Worm (Caenorhabditis elegans) whole organism, late embryonic: Measurements from ENCODE around the gene C18E9.9.

Source experiments
- C08G9.2 ChIP-seq: sonication (generic microtip); optimal IDR thresholded peaks from 2 replicates; lab custom pipeline; 2016; ENCODE audit warnings: mild to moderate bottlenecking, missing genetic modification characterization, moderate library complexity, missing compliant biosample characterization
- C38D4.7 ChIP-seq: fragments of 200-800 bp; sonication (Bioruptor generic); optimal IDR thresholded peaks from 2 replicates; lab custom pipeline; 2018; ENCODE audit warnings: mild to moderate bottlenecking, missing genetic modification characterization, moderate library complexity, missing compliant biosample characterization
- T23F11.4 ChIP-seq: fragments of 200-800 bp; sonication (Bioruptor generic); optimal IDR thresholded peaks from 2 replicates; lab custom pipeline; 2018; ENCODE audit warnings: mild to moderate bottlenecking, missing genetic modification characterization, missing compliant biosample characterization
- ceh-14 ChIP-seq: sonication (generic microtip); optimal IDR thresholded peaks from 2 replicates; lab custom pipeline; 2016; ENCODE audit warnings: missing genotype, missing genetic modification characterization, missing compliant biosample characterization
- ceh-2 ChIP-seq: sonication (generic microtip); optimal IDR thresholded peaks from 2 replicates; lab custom pipeline; 2016; ENCODE audit warnings: missing genotype, missing genetic modification characterization, missing compliant biosample characterization
- ceh-24 ChIP-seq: sonication (generic microtip); optimal IDR thresholded peaks from 2 replicates; lab custom pipeline; 2016; ENCODE audit warnings: mild to moderate bottlenecking, missing genetic modification characterization, missing compliant biosample characterization
- ceh-34 ChIP-seq: sonication (generic microtip); optimal IDR thresholded peaks from 2 replicates; lab custom pipeline; 2016; ENCODE audit warnings: mild to moderate bottlenecking, missing genetic modification characterization, missing compliant biosample characterization
- ceh-45 ChIP-seq: fragments of 200-800 bp; sonication (Bioruptor generic); IDR thresholded peaks from 2 replicates; pipeline ENCODE4 v1.3.6; 2022; ENCODE audit warnings: missing genetic modification reagents, missing genetic modification characterization, missing compliant biosample characterization
- ceh-48 ChIP-seq: sonication (generic microtip); optimal IDR thresholded peaks from 2 replicates; lab custom pipeline; 2016; ENCODE audit warnings: missing genetic modification characterization, inconsistent platforms, missing compliant biosample characterization
- ceh-9 ChIP-seq: sonication (generic microtip); optimal IDR thresholded peaks from 2 replicates; lab custom pipeline; 2016; ENCODE audit warnings: mild to moderate bottlenecking, missing genetic modification characterization, inconsistent platforms, missing compliant biosample characterization
- dmd-4 ChIP-seq: sonication (generic microtip); optimal IDR thresholded peaks from 2 replicates; lab custom pipeline; 2016; ENCODE audit warnings: borderline replicate concordance, missing genetic modification characterization, missing compliant biosample characterization
- dve-1 ChIP-seq: sonication (generic microtip); optimal IDR thresholded peaks from 2 replicates; lab custom pipeline; 2017; ENCODE audit warnings: antibody characterized with exemption, mild to moderate bottlenecking, missing genetic modification characterization, missing compliant biosample characterization
- elt-2 ChIP-seq: sonication (generic microtip); optimal IDR thresholded peaks from 2 replicates; lab custom pipeline; 2016; ENCODE audit warnings: missing genetic modification reagents, missing genetic modification characterization, missing compliant biosample characterization
- ets-4 ChIP-seq: sonication (generic microtip); optimal IDR thresholded peaks from 2 replicates; lab custom pipeline; 2016; ENCODE audit warnings: missing genetic modification characterization, missing compliant biosample characterization
- eyg-1 ChIP-seq: sonication (generic microtip); optimal IDR thresholded peaks from 2 replicates; lab custom pipeline; 2016; ENCODE audit warnings: missing genotype, missing genetic modification characterization, missing compliant biosample characterization
- gmeb-2 ChIP-seq: sonication (generic microtip); optimal IDR thresholded peaks from 2 replicates; lab custom pipeline; 2016; ENCODE audit warnings: missing genetic modification characterization, inconsistent platforms, missing compliant biosample characterization
- hlh-30 ChIP-seq: sonication (generic microtip); optimal IDR thresholded peaks from 2 replicates; lab custom pipeline; 2017; ENCODE audit warnings: antibody characterized with exemption, missing genetic modification characterization, missing compliant biosample characterization; ENCODE audit not compliant: insufficient read depth
- hlh-6 ChIP-seq: sonication (generic microtip); optimal IDR thresholded peaks from 2 replicates; lab custom pipeline; 2016; ENCODE audit warnings: missing genotype, missing genetic modification characterization, missing compliant biosample characterization
- hlh-8 ChIP-seq: sonication (generic microtip); optimal IDR thresholded peaks from 2 replicates; lab custom pipeline; 2016; ENCODE audit warnings: missing genotype, missing genetic modification characterization, missing compliant biosample characterization
- lin-11 ChIP-seq: fragments of 200-800 bp; sonication (Bioruptor generic); optimal IDR thresholded peaks from 2 replicates; lab custom pipeline; 2018; ENCODE audit warnings: mild to moderate bottlenecking, missing genetic modification characterization, missing compliant biosample characterization
- madf-2 ChIP-seq: sonication (generic microtip); optimal IDR thresholded peaks from 2 replicates; lab custom pipeline; 2017; ENCODE audit warnings: missing genetic modification characterization, missing compliant biosample characterization
- nfya-1 ChIP-seq: sonication (generic microtip); optimal IDR thresholded peaks from 2 replicates; lab custom pipeline; 2017; ENCODE audit warnings: missing genetic modification characterization, mild to moderate bottlenecking, missing compliant biosample characterization, antibody characterized with exemption, moderate library complexity
- nhr-11 ChIP-seq: fragments of 150-350 bp; optimal IDR thresholded peaks from 2 replicates; lab custom pipeline; 2014; ENCODE audit warnings: missing biosample characterization, missing genetic modification characterization
- nhr-232 ChIP-seq: sonication (generic microtip); optimal IDR thresholded peaks from 2 replicates; lab custom pipeline; 2016; ENCODE audit warnings: missing genetic modification characterization, missing compliant biosample characterization
- npax-4 ChIP-seq: sonication (generic microtip); optimal IDR thresholded peaks from 2 replicates; lab custom pipeline; 2016; ENCODE audit warnings: missing genetic modification characterization, missing compliant biosample characterization
- odd-2 ChIP-seq: sonication (generic microtip); optimal IDR thresholded peaks from 2 replicates; lab custom pipeline; 2017; ENCODE audit warnings: antibody characterized with exemption, mild to moderate bottlenecking, missing genetic modification characterization, missing compliant biosample characterization
- pag-3 ChIP-seq: sonication (generic microtip); optimal IDR thresholded peaks from 2 replicates; lab custom pipeline; 2016; ENCODE audit warnings: missing compliant biosample characterization, missing genetic modification characterization, borderline replicate concordance
- pat-9 ChIP-seq: fragments of 200-800 bp; sonication (Bioruptor generic); optimal IDR thresholded peaks from 2 replicates; lab custom pipeline; 2018; ENCODE audit warnings: mild to moderate bottlenecking, missing genetic modification characterization, moderate library complexity, missing compliant biosample characterization
- pros-1 ChIP-seq: fragments of 150-350 bp; optimal IDR thresholded peaks from 2 replicates; lab custom pipeline; 2014; ENCODE audit warnings: missing biosample characterization, missing genetic modification reagents, missing genetic modification characterization
- ref-2 ChIP-seq: sonication (generic microtip); optimal IDR thresholded peaks from 2 replicates; lab custom pipeline; 2016; ENCODE audit warnings: missing genetic modification characterization, missing compliant biosample characterization
- rnt-1 ChIP-seq: sonication (generic microtip); optimal IDR thresholded peaks from 2 replicates; lab custom pipeline; 2016; ENCODE audit warnings: missing genetic modification characterization, missing compliant biosample characterization
- sdc-2 ChIP-seq: sonication (generic microtip); optimal IDR thresholded peaks from 2 replicates; lab custom pipeline; 2016; ENCODE audit warnings: missing genotype, missing genetic modification characterization, missing compliant biosample characterization
- sox-2 ChIP-seq: fragments of 200-800 bp; sonication (Bioruptor generic); IDR thresholded peaks from 2 replicates; pipeline ENCODE4 v1.3.6; 2022; ENCODE audit warnings: missing genetic modification reagents, missing genetic modification characterization, missing compliant biosample characterization
- syd-9 ChIP-seq: sonication (generic microtip); optimal IDR thresholded peaks from 2 replicates; lab custom pipeline; 2016; ENCODE audit warnings: mild to moderate bottlenecking, missing genetic modification characterization, moderate library complexity, missing compliant biosample characterization
- tbx-2 ChIP-seq: sonication (generic microtip); optimal IDR thresholded peaks from 2 replicates; lab custom pipeline; 2016; ENCODE audit warnings: missing genetic modification characterization, missing compliant biosample characterization
- ttx-3 ChIP-seq: sonication (generic microtip); optimal IDR thresholded peaks from 2 replicates; lab custom pipeline; 2016; ENCODE audit warnings: missing genetic modification reagents, missing genetic modification characterization, missing compliant biosample characterization
- unc-55 ChIP-seq: sonication (generic microtip); optimal IDR thresholded peaks from 2 replicates; lab custom pipeline; 2017; ENCODE audit warnings: missing biosample characterization, missing genetic modification reagents, missing genetic modification characterization
- ztf-16 ChIP-seq: sonication (generic microtip); optimal IDR thresholded peaks from 2 replicates; lab custom pipeline; 2017; ENCODE audit warnings: missing genetic modification characterization, missing compliant biosample characterization

C18E9.9 gene

ce11 chrII:8989444-8989843 is at the start of gene C18E9.9:
Gene C18E9.9, minus strand, starts transcription at chrII:8989544.
- no peak for TF ChIP-seq hlh-6 (tag; lab: Kevin White, UChicago)
- TF ChIP-seq elt-2 (tag; lab: Kevin White, UChicago), result no peak
- TF ChIP-seq npax-4 (tag; lab: Kevin White, UChicago), result no peak
- TF ChIP-seq syd-9 (tag; lab: Kevin White, UChicago), result no peak
- no peak for TF ChIP-seq lin-11 (tag; lab: Kevin White, UChicago)
- TF ChIP-seq ttx-3 (tag; lab: Kevin White, UChicago), result no peak
- no peak for TF ChIP-seq ceh-45 (GFP tag; lab: Robert Waterston, UW)
- TF ChIP-seq dve-1 (tag; lab: Kevin White, UChicago), result no peak
- TF ChIP-seq hlh-30 (tag; lab: Kevin White, UChicago), result no peak
- TF ChIP-seq rnt-1 (tag; lab: Kevin White, UChicago), result no peak
- no peak for TF ChIP-seq nfya-1
- TF ChIP-seq, all 69 proteins: peak for 0

ce11 chrII:9038736-9039135 is 49.4 kb upstream of the C18E9.9 start:
- no peak for TF ChIP-seq nhr-232
- no peak for TF ChIP-seq tbx-2 (tag; lab: Kevin White, UChicago)
- TF ChIP-seq madf-2 (tag; lab: Kevin White, UChicago), result no peak
- TF ChIP-seq odd-2, result no peak
- no peak for TF ChIP-seq hlh-6 (tag; lab: Kevin White, UChicago)
- TF ChIP-seq elt-2 (tag; lab: Kevin White, UChicago), result no peak
- no peak for TF ChIP-seq ceh-2
- TF ChIP-seq ceh-24 (tag; lab: Kevin White, UChicago), result no peak
- no peak for TF ChIP-seq syd-9 (tag; lab: Kevin White, UChicago)
- no peak for TF ChIP-seq ceh-48 (tag; lab: Kevin White, UChicago)
- TF ChIP-seq C08G9.2 (tag; lab: Kevin White, UChicago), result no peak
- no peak for TF ChIP-seq gmeb-2 (tag; lab: Kevin White, UChicago)

- TF ChIP-seq madf-2 (tag; lab: Kevin White, UChicago) (no peak), nhr-232 (no peak), eyg-1 (no peak), C08G9.2 (tag; lab: Kevin White, UChicago) (no peak), ceh-9 (tag; lab: Kevin White, UChicago) (no peak), unc-55 (GFP tag; lab: Kevin White, UChicago) (no peak), dmd-4 (tag; lab: Kevin White, UChicago) (no peak), ztf-16 (tag; lab: Kevin White, UChicago) (no peak), T23F11.4 (GFP tag; lab: Kevin White, UChicago) (no peak), ets-4 (tag; lab: Kevin White, UChicago) (no peak)
- TF ChIP-seq, all 69 proteins: peak for 0
Measured at ce11 chrII:9038201-9038600, 48.9 kb upstream of the C18E9.9 start, which contains the start of gene gcs-1. Gene gcs-1, minus strand, starts transcription at chrII:9038301.

- TF ChIP-seq sdc-2 (tag; lab: Kevin White, UChicago) (no peak), pag-3 (tag; lab: Kevin White, UChicago) (no peak), ceh-14 (tag; lab: Kevin White, UChicago) (no peak), pat-9 (no peak), sox-2 (no peak), nhr-11 (tag; lab: Kevin White, UChicago) (no peak), C38D4.7 (GFP tag; lab: Kevin White, UChicago) (no peak), lin-11 (tag; lab: Kevin White, UChicago) (no peak), T23F11.4 (GFP tag; lab: Kevin White, UChicago) (no peak), nhr-232 (no peak), ceh-9 (tag; lab: Kevin White, UChicago) (no peak), pros-1 (tag; lab: Kevin White, UChicago) (no peak), ceh-34 (no peak), ref-2 (tag; lab: Kevin White, UChicago) (no peak), dmd-4 (tag; lab: Kevin White, UChicago) (no peak), ceh-48 (tag; lab: Kevin White, UChicago) (no peak), hlh-8 (tag; lab: Kevin White, UChicago) (no peak), syd-9 (tag; lab: Kevin White, UChicago) (no peak)
Measured at ce11 chrII:9033034-9033433, 43.7 kb upstream of the C18E9.9 start.
